Worm (Caenorhabditis elegans) whole organism, L4/young adult: ENCODE measurements around the gene toca-2.

ENCODE experiments used
- W03F9.2 ChIP-seq: fragments of 150-350 bp; optimal IDR thresholded peaks from 2 replicates; lab custom pipeline; 2014; ENCODE audit warnings: missing biosample characterization, missing genetic modification characterization
- dao-5 ChIP-seq: sonication (generic microtip); optimal IDR thresholded peaks from 2 replicates; lab custom pipeline; 2016; ENCODE audit warnings: missing genotype, missing genetic modification characterization, moderate library complexity, missing compliant biosample characterization
- him-1 ChIP-seq: sonication (generic microtip); optimal IDR thresholded peaks from 2 replicates; lab custom pipeline; 2016; ENCODE audit warnings: missing genotype, missing genetic modification reagents, missing genetic modification characterization, missing compliant biosample characterization

toca-2 gene

ce11 chrIII:13761022-13761421, 5.3 kb downstream of the toca-2 start:
- TF ChIP-seq dao-5 (tag; lab: Kevin White, UChicago) (no peak), W03F9.2 (tag; lab: Kevin White, UChicago) (no peak), him-1 (no peak)

- TF ChIP-seq W03F9.2 (tag; lab: Kevin White, UChicago) (no peak), dao-5 (tag; lab: Kevin White, UChicago) (no peak)
Observed at ce11 chrIII:13762046-13762445, 6.3 kb downstream of the toca-2 start, which contains the start of gene dbn-1. Gene dbn-1, minus strand, starts transcription at chrIII:13762069.

ce11 chrIII:13763260-13764112, 7.8 kb downstream of the toca-2 start:
- no peak for TF ChIP-seq him-1
- TF ChIP-seq W03F9.2 (tag; lab: Kevin White, UChicago): no peak
- TF ChIP-seq dao-5 (tag; lab: Kevin White, UChicago): no peak

ce11 chrIII:13765782-13766181, 10.1 kb downstream of the toca-2 start:
- TF ChIP-seq W03F9.2 (tag; lab: Kevin White, UChicago): no peak
- TF ChIP-seq dao-5 (tag; lab: Kevin White, UChicago): no peak
- TF ChIP-seq him-1: no peak

- TF ChIP-seq dao-5 (tag; lab: Kevin White, UChicago): no peak
- no peak for TF ChIP-seq him-1
- no peak for TF ChIP-seq W03F9.2 (tag; lab: Kevin White, UChicago)
Observed at ce11 chrIII:13766704-13767323, 11.1 kb downstream of the toca-2 start.

- TF ChIP-seq him-1 (no peak), dao-5 (tag; lab: Kevin White, UChicago) (no peak), W03F9.2 (tag; lab: Kevin White, UChicago) (no peak)
Observed at ce11 chrIII:13768074-13768662, 12.5 kb downstream of the toca-2 start, which contains the start of gene rml-1. Gene rml-1, minus strand, starts transcription at chrIII:13768092.

- no peak for TF ChIP-seq him-1
- TF ChIP-seq W03F9.2 (tag; lab: Kevin White, UChicago): no peak
- TF ChIP-seq dao-5 (tag; lab: Kevin White, UChicago): no peak
Observed at ce11 chrIII:13770017-13770416, 14.3 kb downstream of the toca-2 start.

- no peak for TF ChIP-seq dao-5 (tag; lab: Kevin White, UChicago)
- no peak for TF ChIP-seq W03F9.2 (tag; lab: Kevin White, UChicago)
- TF ChIP-seq him-1: no peak
Observed at ce11 chrIII:13771145-13771544, 15.4 kb downstream of the toca-2 start, which contains the start of the genes cyk-4 and pdr-1. Gene cyk-4, minus strand, starts transcription at chrIII:13771224. Gene pdr-1, plus strand, starts transcription at chrIII:13771513.

ce11 chrIII:13772876-13773275, 17.2 kb downstream of the toca-2 start, which contains the start of gene mdt-29:
Gene mdt-29, plus strand, starts transcription at chrIII:13773176.
- TF ChIP-seq dao-5 (tag; lab: Kevin White, UChicago) (no peak), W03F9.2 (tag; lab: Kevin White, UChicago) (no peak), him-1 (no peak)

ce11 chrIII:13778816-13779215, 23.1 kb downstream of the toca-2 start:
- TF ChIP-seq dao-5 (tag; lab: Kevin White, UChicago) (no peak), W03F9.2 (tag; lab: Kevin White, UChicago) (no peak), him-1 (no peak)

- TF ChIP-seq W03F9.2 (tag; lab: Kevin White, UChicago): no peak
- TF ChIP-seq dao-5 (tag; lab: Kevin White, UChicago): no peak
- TF ChIP-seq him-1: no peak
Observed at ce11 chrIII:13779360-13780093, 23.8 kb downstream of the toca-2 start.

- no peak for TF ChIP-seq dao-5 (tag; lab: Kevin White, UChicago)
- no peak for TF ChIP-seq W03F9.2 (tag; lab: Kevin White, UChicago)
- TF ChIP-seq him-1: no peak
Observed at ce11 chrIII:13780199-13780706, 24.6 kb downstream of the toca-2 start, which contains the start of gene pot-3. Gene pot-3, plus strand, starts transcription at chrIII:13780215.
